Fruit fly (Drosophila melanogaster) whole organism: ENCODE measurements around the gene CG14565.

Source experiments
- CG8478 ChIP-seq: fragments of >200 bp; optimal IDR thresholded peaks from 2 replicates; lab custom pipeline; 2018; ENCODE audit warnings: inconsistent platforms
- Dll ChIP-seq: fragments of >200 bp; optimal IDR thresholded peaks from 2 replicates; lab custom pipeline; 2017
- EcR ChIP-seq, 2 experiments: fragments of >200 bp; optimal IDR thresholded peaks; 2 replicates each; lab custom pipeline; 2017; ENCODE audit warnings: missing biosample characterization in 2 of 2, missing genetic modification characterization in 2 of 2, missing genetic modification reagents in 2 of 2
- pan ChIP-seq: fragments of >200 bp; optimal IDR thresholded peaks from 2 replicates; lab custom pipeline; 2017
- psq ChIP-seq: fragments of >200 bp; optimal IDR thresholded peaks from 2 replicates; lab custom pipeline; 2017
- usp ChIP-seq: fragments of >200 bp; optimal IDR thresholded peaks from 2 replicates; lab custom pipeline; 2017; ENCODE audit warnings: missing biosample characterization, missing genetic modification characterization, mixed read lengths

Gene CG14565

dm6 chr3L:21733799-21734198 lies 10.3 kb downstream of the CG14565 start, which contains the start of gene CG14573:
Gene CG14573 (plus strand): TSS chr3L:21734099.
- TF ChIP-seq pan (lab: Kevin White, UChicago), result no peak
- TF ChIP-seq psq (lab: Kevin White, UChicago), result no peak
- TF ChIP-seq EcR (GFP tag; optimal IDR thresholded peaks at IDR 0.05; lab: Kevin White, UChicago), result no peak
- TF ChIP-seq Dll, result no peak
- no peak for TF ChIP-seq CG8478 (lab: Kevin White, UChicago)
- no peak for TF ChIP-seq usp (GFP tag; lab: Kevin White, UChicago)

- TF ChIP-seq usp (GFP tag; lab: Kevin White, UChicago) (no peak), psq (lab: Kevin White, UChicago) (no peak), CG8478 (lab: Kevin White, UChicago) (no peak), pan (lab: Kevin White, UChicago) (no peak), EcR (GFP tag; optimal IDR thresholded peaks at IDR 0.05; lab: Kevin White, UChicago) (no peak), Dll (no peak)
These were observed 10.7 kb downstream of the CG14565 start, which contains the start of gene CG14568 for dm6 chr3L:21733387-21733786. Gene CG14568 (minus strand): TSS chr3L:21733487.

DNA sequence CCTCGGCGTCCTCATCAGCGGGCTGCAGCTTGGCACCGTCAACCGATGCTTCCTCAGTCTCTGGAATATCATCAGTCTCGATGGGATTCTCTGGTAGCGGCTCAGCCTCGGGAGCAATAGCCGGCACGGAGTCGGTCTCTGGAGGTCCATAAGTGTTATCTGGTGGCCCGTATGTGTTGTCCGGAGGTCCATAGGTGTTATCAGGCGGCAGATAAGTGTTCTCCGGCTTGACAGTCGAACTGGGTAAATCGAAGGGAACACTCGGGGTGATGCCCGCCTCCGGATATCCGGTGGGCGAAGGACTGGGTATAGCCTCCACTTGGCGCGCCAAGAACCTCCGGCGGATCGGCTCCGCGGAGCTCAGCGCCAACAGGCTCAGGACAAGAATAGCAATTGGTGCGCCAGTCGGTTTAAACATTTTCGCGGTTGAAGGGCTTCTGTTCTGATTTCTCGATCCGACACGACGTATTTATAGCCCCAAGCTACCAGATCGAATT lies 12.9 kb downstream of the CG14565 start, which contains the start of gene CG14569:
Gene CG14569, minus strand, starts transcription at position 447 of the 497 bp plus-strand sequence.
- no peak for TF ChIP-seq EcR (GFP tag; optimal IDR thresholded peaks at IDR 0.05; lab: Kevin White, UChicago)
- TF ChIP-seq psq (lab: Kevin White, UChicago), result no peak
- TF ChIP-seq usp (GFP tag; lab: Kevin White, UChicago), result no peak
- no peak for TF ChIP-seq pan (lab: Kevin White, UChicago)
- TF ChIP-seq Dll, result no peak
- TF ChIP-seq CG8478 (lab: Kevin White, UChicago), result no peak

DNA sequence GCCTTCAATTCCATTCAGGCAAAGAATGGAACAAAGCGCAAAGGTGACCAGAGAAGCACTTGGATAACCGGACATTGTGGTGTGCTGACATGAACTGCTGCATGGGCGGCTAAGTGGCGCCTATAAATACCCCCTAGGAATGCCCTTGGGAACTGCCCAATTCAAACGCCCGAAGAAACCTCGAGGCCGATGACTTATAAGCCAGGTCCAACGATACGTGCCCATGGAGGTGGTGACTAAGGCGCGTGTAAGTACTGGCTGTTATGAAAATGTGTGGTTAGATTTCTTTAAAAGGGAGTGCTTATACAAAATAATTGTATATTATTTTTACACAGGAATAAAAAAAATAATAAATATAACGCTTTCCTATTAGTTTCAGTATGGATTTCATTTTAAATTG lies 13.7 kb downstream of the CG14565 start, which contains the start of gene CG14570:
Gene CG14570, minus strand, starts transcription at position 101 of the 400 bp plus-strand sequence.
- TF ChIP-seq usp (GFP tag; lab: Kevin White, UChicago) (no peak), CG8478 (lab: Kevin White, UChicago) (no peak), pan (lab: Kevin White, UChicago) (no peak), Dll (no peak), psq (lab: Kevin White, UChicago) (no peak), EcR (GFP tag; optimal IDR thresholded peaks at IDR 0.05; lab: Kevin White, UChicago) (no peak)

dm6 chr3L:21728616-21729047 lies 15.4 kb downstream of the CG14565 start, which contains the start of the genes CG11247 and Polr2H:
Gene CG11247 (minus strand): TSS chr3L:21728806.
Gene Polr2H (plus strand): TSS chr3L:21728932.
- TF ChIP-seq CG8478 (lab: Kevin White, UChicago), result no peak
- peak; percentile 3 to 30 for TF ChIP-seq EcR (GFP tag; optimal IDR thresholded peaks at IDR 0.05; lab: Kevin White, UChicago)
- no peak for TF ChIP-seq Dll
- no peak for TF ChIP-seq usp (GFP tag; lab: Kevin White, UChicago)
- TF ChIP-seq pan (lab: Kevin White, UChicago), result no peak
- no peak for TF ChIP-seq psq (lab: Kevin White, UChicago)

DNA sequence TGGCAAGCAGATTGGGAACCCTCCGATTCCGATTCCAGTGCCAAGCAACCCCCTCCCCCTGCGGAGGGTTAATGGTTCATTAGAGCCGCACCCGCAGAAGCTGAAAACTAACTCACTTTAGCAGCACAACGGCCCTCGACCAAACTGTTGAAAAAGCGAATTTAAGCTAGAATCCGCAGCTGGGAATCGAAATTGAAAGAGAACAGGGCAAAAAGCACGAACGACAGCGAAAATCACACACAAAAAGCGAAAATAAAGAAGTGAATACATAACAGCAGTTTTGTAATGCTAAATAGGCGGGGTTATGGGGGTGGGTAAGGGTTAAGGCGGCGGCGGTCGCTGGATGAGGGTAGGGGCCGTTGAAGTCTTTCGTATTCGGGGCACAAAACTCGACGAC lies 16.3 kb downstream of the CG14565 start:
- TF ChIP-seq EcR (GFP tag; optimal IDR thresholded peaks at IDR 0.05; lab: Kevin White, UChicago) (no peak), CG8478 (lab: Kevin White, UChicago) (no peak), pan (lab: Kevin White, UChicago) (no peak), psq (lab: Kevin White, UChicago) (no peak), usp (GFP tag; lab: Kevin White, UChicago) (no peak), Dll (no peak)

- no peak for TF ChIP-seq EcR (GFP tag; optimal IDR thresholded peaks at IDR 0.05; lab: Kevin White, UChicago)
- no peak for TF ChIP-seq CG8478 (lab: Kevin White, UChicago)
- TF ChIP-seq psq (lab: Kevin White, UChicago), result no peak
- TF ChIP-seq pan (lab: Kevin White, UChicago), result no peak
- TF ChIP-seq usp (GFP tag; lab: Kevin White, UChicago), result no peak
- TF ChIP-seq Dll, result no peak
These were observed 16.9 kb downstream of the CG14565 start for dm6 chr3L:21727013-21727727.

- TF ChIP-seq psq (lab: Kevin White, UChicago), result no peak
- no peak for TF ChIP-seq CG8478 (lab: Kevin White, UChicago)
- TF ChIP-seq Dll, result no peak
- TF ChIP-seq EcR (GFP tag; optimal IDR thresholded peaks at IDR 0.05; lab: Kevin White, UChicago), result no peak
- TF ChIP-seq pan (lab: Kevin White, UChicago), result no peak
- no peak for TF ChIP-seq usp (GFP tag; lab: Kevin White, UChicago)
These were observed 23.2 kb downstream of the CG14565 start for dm6 chr3L:21720869-21721268.

DNA sequence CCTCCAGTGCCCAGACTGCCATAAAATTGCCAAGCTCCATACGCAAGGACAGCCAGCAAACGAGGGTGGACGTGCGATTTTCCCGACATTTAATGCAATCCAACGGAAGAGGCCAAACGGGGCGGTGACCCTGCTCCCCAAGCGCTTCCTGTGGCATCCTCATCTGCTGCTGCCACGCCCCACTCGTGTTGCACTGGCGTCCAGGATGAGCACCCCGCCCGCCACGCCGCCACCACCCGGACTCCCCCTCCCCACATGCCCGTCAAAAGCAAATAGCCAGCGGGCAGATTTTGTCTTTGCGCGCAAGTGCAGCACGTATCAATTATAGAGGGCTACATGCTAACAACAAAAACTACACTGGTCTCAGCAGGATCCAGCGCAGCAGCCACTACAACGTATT lies 25.8 kb downstream of the CG14565 start:
- TF ChIP-seq usp (GFP tag; lab: Kevin White, UChicago) (no peak), pan (lab: Kevin White, UChicago) (no peak), psq (lab: Kevin White, UChicago) (no peak), Dll (no peak), CG8478 (lab: Kevin White, UChicago) (no peak), EcR (GFP tag; optimal IDR thresholded peaks at IDR 0.05; lab: Kevin White, UChicago) (no peak)

dm6 chr3L:21715974-21716373 lies 28.1 kb downstream of the CG14565 start:
- TF ChIP-seq usp (GFP tag; lab: Kevin White, UChicago) (no peak), psq (lab: Kevin White, UChicago) (no peak), Dll (no peak), EcR (GFP tag; optimal IDR thresholded peaks at IDR 0.05; lab: Kevin White, UChicago) (no peak), CG8478 (lab: Kevin White, UChicago) (no peak), pan (lab: Kevin White, UChicago) (no peak)
